Fruit fly (Drosophila melanogaster) S2 (cell line): Measurements from ENCODE around the gene CG44001.

Experiments used
- CG8478 ChIP-seq: fragments of >200 bp; optimal IDR thresholded peaks from 2 replicates; lab custom pipeline; 2018
- CTCF ChIP-seq, 2 experiments: fragments of >200 bp; optimal IDR thresholded peaks; 2 replicates each; lab custom pipeline; 2018

DNA sequence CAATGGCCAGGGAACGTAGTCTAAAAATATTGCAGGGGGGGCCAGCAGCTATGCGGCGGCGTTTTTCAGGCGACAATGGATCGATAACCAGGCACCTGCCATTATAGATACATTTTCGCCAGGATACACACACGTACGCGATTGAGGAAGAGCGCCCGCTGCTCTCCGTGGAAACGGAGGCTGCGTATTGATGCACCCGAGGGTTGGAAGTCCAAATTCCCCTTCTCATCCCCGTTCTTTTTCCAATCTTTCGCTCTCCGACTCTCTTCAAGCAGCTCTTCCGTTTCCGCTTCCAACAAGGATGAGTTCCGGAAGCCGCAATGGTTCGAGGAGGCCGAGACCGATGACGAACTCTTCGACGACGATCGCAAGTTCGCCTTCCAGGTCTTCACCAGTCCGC is 53.7 kb downstream of the CG44001 start:
- TF ChIP-seq CG8478 (lab: Kevin White, UChicago) (no peak), CTCF (optimal IDR thresholded peaks at IDR 0.05; lab: Kevin White, UChicago) (no peak)
